Fruit fly (Drosophila melanogaster) whole organism, embryonic: ENCODE measurements around the gene CG4467.

Experiments
- B-H1 ChIP-seq: fragments of 200-800 bp; sonication (Bioruptor generic); IDR thresholded peaks from 3 replicates; pipeline ENCODE4 v1.3.6; 2022; ENCODE audit warnings: missing biosample characterization, missing genetic modification characterization
- CG10274 ChIP-seq: fragments of 200-800 bp; sonication (Bioruptor generic); optimal IDR thresholded peaks from 3 replicates; lab custom pipeline; 2017; ENCODE audit warnings: missing biosample characterization, mild to moderate bottlenecking, missing genetic modification characterization
- CG10321 ChIP-seq: fragments of 200-800 bp; sonication (Bioruptor generic); IDR thresholded peaks from 2 replicates; pipeline ENCODE4 v1.3.6; 2022; ENCODE audit warnings: missing biosample characterization, missing genetic modification characterization
- CG10366 ChIP-seq: fragments of 200-800 bp; sonication (Bioruptor generic); IDR thresholded peaks from 2 replicates; pipeline ENCODE4 v1.3.6; 2022; ENCODE audit warnings: missing biosample characterization, missing genetic modification characterization
- CG10462 ChIP-seq: fragments of 200-800 bp; sonication (Bioruptor generic); optimal IDR thresholded peaks from 2 replicates; lab custom pipeline; 2016; ENCODE audit warnings: missing biosample characterization, missing genetic modification characterization
- CG11456 ChIP-seq: fragments of 200-800 bp; sonication (Bioruptor generic); IDR thresholded peaks from 3 replicates; pipeline ENCODE4 v1.3.6; 2022; ENCODE audit warnings: missing biosample characterization, missing genetic modification characterization
- CG11504 ChIP-seq: fragments of 200-800 bp; sonication (Bioruptor generic); optimal IDR thresholded peaks from 3 replicates; lab custom pipeline; 2019; ENCODE audit warnings: missing biosample characterization, mild to moderate bottlenecking, missing genetic modification characterization, moderate library complexity
- CG11560 ChIP-seq: fragments of 200-800 bp; sonication (Bioruptor generic); IDR thresholded peaks from 3 replicates; pipeline ENCODE4 v1.3.6; 2022; ENCODE audit warnings: missing biosample characterization, missing genetic modification characterization
- CG11695 ChIP-seq: fragments of 200-800 bp; sonication (Bioruptor generic); IDR thresholded peaks from 3 replicates; pipeline ENCODE4 v1.3.6; 2022; ENCODE audit warnings: missing biosample characterization, missing genetic modification characterization
- CG12071 ChIP-seq: fragments of 200-800 bp; sonication (Bioruptor generic); optimal IDR thresholded peaks from 3 replicates; lab custom pipeline; 2018; ENCODE audit warnings: missing biosample characterization, mild to moderate bottlenecking, missing genetic modification characterization
- CG12155 ChIP-seq: fragments of 200-800 bp; sonication (Bioruptor generic); optimal IDR thresholded peaks from 3 replicates; lab custom pipeline; 2016; ENCODE audit warnings: missing biosample characterization, missing genetic modification characterization
- CG12391 ChIP-seq: fragments of 200-800 bp; sonication (Bioruptor generic); optimal IDR thresholded peaks from 3 replicates; lab custom pipeline; 2018; ENCODE audit warnings: missing biosample characterization, mild to moderate bottlenecking, missing genetic modification characterization, moderate library complexity
- CG13424 ChIP-seq: fragments of 200-800 bp; sonication (Bioruptor generic); optimal IDR thresholded peaks from 2 replicates; lab custom pipeline; 2019; ENCODE audit warnings: missing biosample characterization, mild to moderate bottlenecking, missing genetic modification characterization, moderate library complexity
- CG16815 ChIP-seq: fragments of 200-800 bp; sonication (Bioruptor generic); optimal IDR thresholded peaks from 3 replicates; lab custom pipeline; 2017; ENCODE audit warnings: missing biosample characterization, mild to moderate bottlenecking, missing genetic modification characterization
- CG17361 ChIP-seq: fragments of 200-800 bp; sonication (Bioruptor generic); IDR thresholded peaks from 3 replicates; pipeline ENCODE4 v1.3.6; 2022; ENCODE audit warnings: missing biosample characterization, missing genetic modification characterization
- CG2116 ChIP-seq: fragments of 200-800 bp; sonication (Bioruptor generic); optimal IDR thresholded peaks from 3 replicates; lab custom pipeline; 2018; ENCODE audit warnings: missing biosample characterization, mild to moderate bottlenecking, missing genetic modification characterization
- CG33213 ChIP-seq: fragments of 200-800 bp; sonication (Bioruptor generic); optimal IDR thresholded peaks from 3 replicates; lab custom pipeline; 2016; ENCODE audit warnings: missing biosample characterization, missing genetic modification characterization
- CG34224 ChIP-seq: fragments of 200-800 bp; sonication (Bioruptor generic); IDR thresholded peaks from 3 replicates; pipeline ENCODE4 v1.3.6; 2022; ENCODE audit warnings: missing biosample characterization, missing genetic modification characterization; ENCODE audit not compliant: partially characterized antibody
- CG4820 ChIP-seq: fragments of 200-800 bp; sonication (Bioruptor generic); optimal IDR thresholded peaks from 3 replicates; lab custom pipeline; 2016; ENCODE audit warnings: missing biosample characterization, missing genetic modification characterization
- CG6175 ChIP-seq: fragments of 200-800 bp; sonication (Bioruptor generic); IDR thresholded peaks from 3 replicates; pipeline ENCODE4 v1.3.6; 2022; ENCODE audit warnings: missing biosample characterization, missing genetic modification characterization
- CG8359 ChIP-seq: fragments of 200-800 bp; sonication (Bioruptor generic); optimal IDR thresholded peaks from 2 replicates; lab custom pipeline; 2017; ENCODE audit warnings: missing biosample characterization, mild to moderate bottlenecking, missing genetic modification characterization, borderline replicate concordance
- CoRest ChIP-seq: fragments of 200-800 bp; sonication (Bioruptor generic); optimal IDR thresholded peaks from 3 replicates; lab custom pipeline; 2018; ENCODE audit warnings: missing biosample characterization, mild to moderate bottlenecking, missing genetic modification characterization, moderate library complexity
- E2f1 ChIP-seq: fragments of 200-800 bp; sonication (Bioruptor generic); IDR thresholded peaks from 2 replicates; pipeline ENCODE4 v1.3.6; 2022; ENCODE audit warnings: missing biosample characterization, missing genetic modification characterization
- E2f2 ChIP-seq: fragments of 200-800 bp; sonication (Bioruptor generic); IDR thresholded peaks from 2 replicates; pipeline ENCODE4 v1.3.6; 2022; ENCODE audit warnings: missing biosample characterization, missing genetic modification characterization
- Elba2 ChIP-seq: fragments of 200-800 bp; sonication (Bioruptor generic); optimal IDR thresholded peaks from 3 replicates; lab custom pipeline; 2016; ENCODE audit warnings: missing biosample characterization, missing genetic modification characterization
- Lim3 ChIP-seq: fragments of 200-800 bp; sonication (Bioruptor generic); IDR thresholded peaks from 2 replicates; pipeline ENCODE4 v1.3.6; 2022; ENCODE audit warnings: missing biosample characterization, missing genetic modification characterization
- MBD-R2 ChIP-seq: fragments of 200-800 bp; sonication (Bioruptor generic); IDR thresholded peaks from 2 replicates; pipeline ENCODE4 v1.3.6; 2022; ENCODE audit warnings: missing biosample characterization, missing genetic modification characterization
- Opbp ChIP-seq: fragments of 200-800 bp; sonication (Bioruptor generic); IDR thresholded peaks from 3 replicates; pipeline ENCODE4 v1.3.6; 2022; ENCODE audit warnings: missing biosample characterization, missing genetic modification characterization; ENCODE audit not compliant: partially characterized antibody
- Rfx ChIP-seq: fragments of 200-800 bp; sonication (Bioruptor generic); IDR thresholded peaks from 2 replicates; pipeline ENCODE4 v1.3.6; 2022; ENCODE audit warnings: missing biosample characterization, missing genetic modification characterization
- Vsx1 ChIP-seq: fragments of 200-800 bp; sonication (Bioruptor generic); optimal IDR thresholded peaks from 2 replicates; lab custom pipeline; 2017; ENCODE audit warnings: missing biosample characterization, mild to moderate bottlenecking, missing genetic modification characterization, missing genetic modification reagents
- al ChIP-seq: fragments of 200-800 bp; sonication (Bioruptor generic); IDR thresholded peaks from 2 replicates; pipeline ENCODE4 v1.3.6; 2022; ENCODE audit warnings: missing biosample characterization, missing genetic modification characterization
- amos ChIP-seq: fragments of 200-800 bp; sonication (Bioruptor generic); IDR thresholded peaks from 2 replicates; pipeline ENCODE4 v1.3.6; 2022; ENCODE audit warnings: missing biosample characterization, missing genetic modification characterization; ENCODE audit not compliant: partially characterized antibody
- bowl ChIP-seq: fragments of 200-800 bp; sonication (Bioruptor generic); IDR thresholded peaks from 2 replicates; pipeline ENCODE4 v1.3.6; 2022; ENCODE audit warnings: missing biosample characterization, missing genetic modification characterization
- chinmo ChIP-seq: fragments of 200-800 bp; sonication (Bioruptor generic); IDR thresholded peaks from 4 replicates; pipeline ENCODE4 v1.3.6; 2022; ENCODE audit warnings: missing biosample characterization, missing genetic modification characterization; ENCODE audit not compliant: partially characterized antibody
- ci ChIP-seq: fragments of 200-800 bp; sonication (Bioruptor generic); IDR thresholded peaks from 3 replicates; pipeline ENCODE4 v1.3.6; 2022; ENCODE audit warnings: missing biosample characterization, missing genetic modification characterization
- danr ChIP-seq: fragments of 200-800 bp; sonication (Bioruptor generic); IDR thresholded peaks from 2 replicates; pipeline ENCODE4 v1.3.6; 2022; ENCODE audit warnings: missing biosample characterization, missing genetic modification characterization
- fd102C ChIP-seq: fragments of 200-800 bp; sonication (Bioruptor generic); optimal IDR thresholded peaks from 2 replicates; lab custom pipeline; 2018; ENCODE audit warnings: missing biosample characterization, mild to moderate bottlenecking, missing genetic modification characterization, moderate library complexity
- ftz-f1 ChIP-seq: fragments of 200-800 bp; sonication (Bioruptor generic); optimal IDR thresholded peaks from 2 replicates; lab custom pipeline; 2016; ENCODE audit warnings: missing biosample characterization, missing genetic modification characterization
- gce ChIP-seq: fragments of 200-800 bp; sonication (Bioruptor generic); IDR thresholded peaks from 3 replicates; pipeline ENCODE4 v1.3.6; 2022; ENCODE audit warnings: missing biosample characterization, missing genetic modification characterization
- grn ChIP-seq: fragments of 200-800 bp; sonication (Bioruptor generic); optimal IDR thresholded peaks from 3 replicates; lab custom pipeline; 2017; ENCODE audit warnings: missing biosample characterization, missing genetic modification characterization
- gro ChIP-seq: fragments of 200-800 bp; sonication (Bioruptor generic); optimal IDR thresholded peaks from 2 replicates; lab custom pipeline; 2016; ENCODE audit warnings: missing biosample characterization, missing genetic modification characterization
- kah ChIP-seq: fragments of 200-800 bp; sonication (Bioruptor generic); optimal IDR thresholded peaks from 2 replicates; lab custom pipeline; 2018; ENCODE audit warnings: missing biosample characterization, mild to moderate bottlenecking, missing genetic modification characterization
- mirr ChIP-seq: fragments of 200-800 bp; sonication (Bioruptor generic); optimal IDR thresholded peaks from 3 replicates; lab custom pipeline; 2018; ENCODE audit warnings: missing biosample characterization, mild to moderate bottlenecking, missing genetic modification characterization
- nerfin-1 ChIP-seq: fragments of 200-800 bp; sonication (Bioruptor generic); optimal IDR thresholded peaks from 3 replicates; lab custom pipeline; 2019; ENCODE audit warnings: missing biosample characterization, mild to moderate bottlenecking, missing genetic modification characterization, moderate library complexity
- sim ChIP-seq: fragments of 200-800 bp; sonication (Bioruptor generic); IDR thresholded peaks from 2 replicates; pipeline ENCODE4 v1.3.6; 2022; ENCODE audit warnings: missing biosample characterization, missing genetic modification characterization
- slou ChIP-seq: fragments of 200-800 bp; sonication (Bioruptor generic); optimal IDR thresholded peaks from 3 replicates; lab custom pipeline; 2016; ENCODE audit warnings: missing biosample characterization, missing genetic modification characterization
- sug ChIP-seq: fragments of 200-800 bp; optimal IDR thresholded peaks from 2 replicates; lab custom pipeline; 2019; ENCODE audit warnings: missing biosample characterization, mild to moderate bottlenecking, missing genetic modification characterization, moderate library complexity
- tin ChIP-seq: fragments of 200-800 bp; sonication (Bioruptor generic); optimal IDR thresholded peaks from 3 replicates; lab custom pipeline; 2016; ENCODE audit warnings: missing biosample characterization, missing genetic modification characterization
- wor ChIP-seq: fragments of 200-800 bp; sonication (Bioruptor generic); IDR thresholded peaks from 2 replicates; pipeline ENCODE4 v1.3.6; 2022; ENCODE audit warnings: missing biosample characterization, missing genetic modification characterization

CG4467 gene

dm6 chr3R:23293066-23293777 is 44.5 kb upstream of the CG4467 start (continued):
- TF ChIP-seq CG12155 (GFP tag; lab: Kevin White, UChicago): peak; percentile 15
- peak; percentile 19; the same call in 1 of the 2 replicates for TF ChIP-seq amos (GFP tag; lab: Robert Waterston, UW)
- no peak for TF ChIP-seq CG11504 (tag; lab: Kevin White, UChicago)
- TF ChIP-seq CG11695 (GFP tag; lab: Robert Waterston, UW): 0 out of 3 replicates have a peak, but pooled peaks have one; percentile 54
- TF ChIP-seq kah: no peak
- TF ChIP-seq E2f2 (GFP tag; lab: Robert Waterston, UW): peak; percentile 46; the same call in 1 of the 2 replicates
- no peak for TF ChIP-seq CG12071 (GFP tag; lab: Kevin White, UChicago)
- TF ChIP-seq CG12391 (tag; lab: Kevin White, UChicago): peak; percentile 68
- TF ChIP-seq CG8359 (GFP tag; lab: Kevin White, UChicago): no peak
- TF ChIP-seq B-H1 (GFP tag; lab: Robert Waterston, UW): peak; percentile 41; the same call in 2 of the 3 replicates
- no peak for TF ChIP-seq fd102C (GFP tag; lab: Kevin White, UChicago)
- TF ChIP-seq CG10274 (GFP tag; lab: Kevin White, UChicago): no peak
- 0 out of 2 replicates have a peak, but pooled peaks have one; percentile 19 for TF ChIP-seq Lim3
- no peak for TF ChIP-seq Elba2 (GFP tag; lab: Kevin White, UChicago)
- TF ChIP-seq E2f1: peak; percentile 59
- TF ChIP-seq tin (GFP tag; lab: Kevin White, UChicago): peak; percentile 33
- peak; percentile 87; the same call in 2 of the 4 replicates for TF ChIP-seq chinmo
- TF ChIP-seq Rfx (GFP tag; lab: Robert Waterston, UW): 0 out of 2 replicates have a peak, but pooled peaks have one; percentile 5
- peak; percentile 89 for TF ChIP-seq CG10321 (GFP tag; lab: Robert Waterston, UW)
- TF ChIP-seq bowl (GFP tag; lab: Robert Waterston, UW): no peak
- TF ChIP-seq slou (GFP tag; lab: Kevin White, UChicago): no peak
- peak; percentile 37 for TF ChIP-seq Vsx1 (GFP tag; lab: Kevin White, UChicago)
- no peak for TF ChIP-seq CG10462
- peak; percentile 35 for TF ChIP-seq nerfin-1
- TF ChIP-seq CG17361 (GFP tag; lab: Robert Waterston, UW): peak; percentile 70
- TF ChIP-seq CG33213: no peak
- TF ChIP-seq sim: peak; percentile 64; the same call in 1 of the 2 replicates
- peak; percentile 15 for TF ChIP-seq ftz-f1 (GFP tag; lab: Kevin White, UChicago)
- TF ChIP-seq CG11560: no peak
- TF ChIP-seq CG10366 (GFP tag; lab: Robert Waterston, UW): peak; percentile 64
- peak; percentile 21 for TF ChIP-seq gro (GFP tag; lab: Kevin White, UChicago)
- TF ChIP-seq MBD-R2: no peak
- TF ChIP-seq gce (GFP tag; lab: Robert Waterston, UW): 0 out of 3 replicates have a peak, but pooled peaks have one; percentile 28
- TF ChIP-seq danr (GFP tag; lab: Robert Waterston, UW): no peak; the same call in 1 of the 2 replicates
- TF ChIP-seq CG34224 (GFP tag; lab: Robert Waterston, UW): peak; percentile 26; the same call in 1 of the 3 replicates
- TF ChIP-seq Opbp (GFP tag; lab: Robert Waterston, UW): peak; percentile 15; the same call in 1 of the 3 replicates
- TF ChIP-seq al: no peak
- peak; percentile 21 for TF ChIP-seq CoRest (tag; lab: Kevin White, UChicago)
- TF ChIP-seq CG4820 (GFP tag; lab: Kevin White, UChicago): peak; percentile 33
- TF ChIP-seq sug (tag; lab: Kevin White, UChicago): no peak
- peak; percentile 61 for TF ChIP-seq wor (GFP tag; lab: Robert Waterston, UW)
- TF ChIP-seq mirr (GFP tag; lab: Kevin White, UChicago): peak; percentile 76
- TF ChIP-seq CG6175 (GFP tag; lab: Robert Waterston, UW): no peak
- TF ChIP-seq CG2116: peak; percentile 19
- peak; percentile 81 for TF ChIP-seq ci
- TF ChIP-seq grn: peak; percentile 93
- TF ChIP-seq CG11456 (GFP tag; lab: Robert Waterston, UW): 0 out of 3 replicates have a peak, but pooled peaks have one; percentile 46
- peak; percentile 32 for TF ChIP-seq CG13424
- TF ChIP-seq CG16815: peak; percentile 34
